Worm (Caenorhabditis elegans): ENCODE results near the gene C17C3.3.

ce11 chrII:5541685-5542084 lies 19.9 kb upstream of the C17C3.3 start, which contains the start of gene C17C3.24:
- TF ChIP-seq ama-1 (optimal IDR thresholded peaks at IDR 0.05), result no peak
- no peak for TF ChIP-seq flt-1 (GFP tag; IDR thresholded peaks at IDR 0.05)
- TF ChIP-seq aly-1 (tag; optimal IDR thresholded peaks at IDR 0.05), result no peak
- no peak for TF ChIP-seq tbx-11 (GFP tag; IDR thresholded peaks at IDR 0.05)
- no peak for TF ChIP-seq sea-1 (GFP tag; conservative IDR thresholded peaks at IDR 0.05)
- no peak for TF ChIP-seq ceh-13 (GFP tag; optimal IDR thresholded peaks at IDR 0.05)
- TF ChIP-seq hmbx-1 (tag; optimal IDR thresholded peaks at IDR 0.05), result no peak

All from whole organism, early embryonic.